Worm (Caenorhabditis elegans) whole organism, L1 larva: ENCODE measurements around the gene chil-17.

Experiments
- aha-1 ChIP-seq: fragments of 150-350 bp; optimal IDR thresholded peaks from 2 replicates; lab custom pipeline; 2014; ENCODE audit warnings: missing biosample characterization, missing genetic modification characterization
- dpl-1 ChIP-seq, 3 experiments: fragments of 150-350 bp in 2 of 3; sonication (generic microtip) in 1 of 3; optimal IDR thresholded peaks; 2 replicates each; lab custom pipeline; 2014 to 2017; ENCODE audit warnings: missing biosample characterization in 3 of 3, missing genetic modification characterization in 3 of 3, missing genetic modification reagents in 3 of 3
- dsc-1 ChIP-seq: sonication (generic microtip); optimal IDR thresholded peaks from 2 replicates; lab custom pipeline; 2016; ENCODE audit warnings: mild to moderate bottlenecking, missing genetic modification characterization, missing compliant biosample characterization
- egl-27 ChIP-seq, 2 experiments: fragments of 150-350 bp in 1 of 2; sonication (generic microtip); optimal IDR thresholded peaks; 3 replicates each; lab custom pipeline; 2017 to 2018; ENCODE audit warnings: missing biosample characterization in 2 of 2, missing genetic modification characterization in 2 of 2, missing genetic modification reagents in 2 of 2
- ets-5 ChIP-seq: fragments of 200-800 bp; sonication (Bioruptor generic); IDR thresholded peaks from 2 replicates; pipeline ENCODE4 v1.3.6; 2022; ENCODE audit warnings: missing genetic modification characterization, missing compliant biosample characterization
- fkh-10 ChIP-seq: sonication (generic microtip); optimal IDR thresholded peaks from 2 replicates; lab custom pipeline; 2017; ENCODE audit warnings: missing biosample characterization, missing genetic modification reagents, missing genetic modification characterization
- pax-3 ChIP-seq: fragments of 200-800 bp; sonication (Bioruptor generic); optimal IDR thresholded peaks from 2 replicates; lab custom pipeline; 2018; ENCODE audit warnings: mild to moderate bottlenecking, missing genetic modification characterization, moderate library complexity, missing compliant biosample characterization
- skn-1 ChIP-seq: fragments of 150-350 bp; optimal IDR thresholded peaks from 2 replicates; lab custom pipeline; 2014; ENCODE audit warnings: missing biosample characterization, missing genetic modification characterization
- snu-23 ChIP-seq: sonication (generic microtip); optimal IDR thresholded peaks from 2 replicates; lab custom pipeline; 2016; ENCODE audit warnings: missing genetic modification characterization, missing compliant biosample characterization
- unc-30 ChIP-seq: sonication (generic microtip); optimal IDR thresholded peaks from 2 replicates; lab custom pipeline; 2017; ENCODE audit warnings: missing biosample characterization, missing genetic modification characterization

- TF ChIP-seq egl-27 (tag; optimal IDR thresholded peaks at IDR 0.05; lab: Kevin White, UChicago) (no peak), pax-3 (tag; lab: Kevin White, UChicago) (no peak), ets-5 (GFP tag; lab: Robert Waterston, UW) (no peak), skn-1 (tag; lab: Kevin White, UChicago) (no peak), dpl-1 (GFP tag; optimal IDR thresholded peaks at IDR 0.05; lab: Kevin White, UChicago) (no peak), aha-1 (tag; lab: Kevin White, UChicago) (no peak), unc-30 (tag; lab: Kevin White, UChicago) (no peak), snu-23 (GFP tag; lab: Kevin White, UChicago) (no peak), dsc-1 (tag; lab: Kevin White, UChicago) (no peak), fkh-10 (no peak)
Measured at ce11 chrII:9433609-9434008, 6.4 kb downstream of the chil-17 start, which contains the start of gene kin-15.
